Fruit fly (Drosophila melanogaster): ENCODE measurements around the gene nxf4.

- TF ChIP-seq Hnf4 (GFP tag; optimal IDR thresholded peaks at IDR 0.05) (no peak), rgr (GFP tag; optimal IDR thresholded peaks at IDR 0.05) (no peak), Dfd (GFP tag; optimal IDR thresholded peaks at IDR 0.05) (no peak), br (GFP tag; optimal IDR thresholded peaks at IDR 0.05) (no peak), Myc (optimal IDR thresholded peaks at IDR 0.05) (no peak), lola (GFP tag; optimal IDR thresholded peaks at IDR 0.05) (no peak), Hr83 (GFP tag; optimal IDR thresholded peaks at IDR 0.05; ENCODE audit: poor library complexity, severe bottlenecking) (no peak), Mio (GFP tag; optimal IDR thresholded peaks at IDR 0.05) (no peak), psq (GFP tag; optimal IDR thresholded peaks at IDR 0.05) (no peak), woc (GFP tag; optimal IDR thresholded peaks at IDR 0.05) (no peak), N (GFP tag; optimal IDR thresholded peaks at IDR 0.05) (no peak), OdsH (GFP tag; optimal IDR thresholded peaks at IDR 0.05) (no peak)
Observed at dm6 chr3R:7349452-7349851, 2.9 kb downstream of the nxf4 start, which contains the start of gene CG43290.

Measured in whole organism, wandering third instar larva.